Fruit fly (Drosophila melanogaster): Measurements from ENCODE around the gene Ir7d.

Ir7d gene

DNA sequence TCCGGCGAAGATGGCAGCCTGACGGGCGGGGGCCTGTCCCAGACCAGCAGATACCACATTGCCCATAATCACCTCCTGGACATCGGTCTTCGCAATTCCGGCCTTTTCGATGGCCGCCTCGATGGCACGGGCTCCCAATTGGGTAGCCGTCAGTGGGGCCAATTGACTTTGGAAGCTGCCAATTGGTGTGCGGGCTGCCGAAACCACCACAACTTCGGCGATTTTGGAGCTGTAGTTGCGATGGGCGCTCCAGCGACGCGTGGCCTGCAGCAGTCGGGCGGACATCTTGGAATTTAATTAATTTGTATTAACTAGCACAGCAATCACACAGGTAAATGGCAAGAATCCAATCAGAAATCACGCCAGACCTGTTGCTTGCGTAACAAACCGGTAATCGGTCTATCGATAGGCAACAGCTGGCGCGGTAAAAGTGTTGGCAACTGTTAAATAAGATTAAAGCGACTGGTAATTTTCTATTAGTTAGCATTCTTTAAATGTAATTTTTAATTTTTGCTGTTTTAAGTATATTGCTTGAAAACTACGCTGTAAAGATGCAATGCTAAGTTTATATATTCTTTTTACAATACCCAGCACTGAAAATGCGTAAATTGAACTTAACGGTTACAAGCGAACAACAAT is 9.9 kb upstream of the Ir7d start, which contains the start of gene Acat1 (continued):
- TF ChIP-seq sc (optimal IDR thresholded peaks at IDR 0.05) (no peak), sc (GFP tag; optimal IDR thresholded peaks at IDR 0.05) (no peak), wor (GFP tag; IDR thresholded peaks at IDR 0.05) (no peak), nerfin-1 (tag; optimal IDR thresholded peaks at IDR 0.05) (no peak), CG17186 (GFP tag; optimal IDR thresholded peaks at IDR 0.05) (peak; percentile 22), CG8359 (GFP tag; optimal IDR thresholded peaks at IDR 0.05; ENCODE audit: borderline replicate concordance) (no peak), CG12219 (GFP tag; optimal IDR thresholded peaks at IDR 0.05) (no peak), Xrp1 (GFP tag; IDR thresholded peaks at IDR 0.05) (peak; percentile 83), CG18476 (GFP tag; optimal IDR thresholded peaks at IDR 0.05) (peak; percentile 64), da (GFP tag; optimal IDR thresholded peaks at IDR 0.05) (no peak), pan (optimal IDR thresholded peaks at IDR 0.05) (no peak), pan (GFP tag; optimal IDR thresholded peaks at IDR 0.05 in 1 of 2, IDR thresholded peaks at IDR 0.05 in 1 of 2) (peak in 1 of 2 experiments; percentile 61), Scr (GFP tag; IDR thresholded peaks at IDR 0.05; ENCODE audit: partially characterized antibody) (peak; percentile 51), sisA (GFP tag; IDR thresholded peaks at IDR 0.05) (peak; percentile 51), Max (GFP tag; optimal IDR thresholded peaks at IDR 0.05) (peak; percentile 54), Ptx1 (GFP tag; IDR thresholded peaks at IDR 0.05) (peak; percentile 72), NFAT (GFP tag; IDR thresholded peaks at IDR 0.05) (no peak), btn (GFP tag; optimal IDR thresholded peaks at IDR 0.05) (no peak)

DNA sequence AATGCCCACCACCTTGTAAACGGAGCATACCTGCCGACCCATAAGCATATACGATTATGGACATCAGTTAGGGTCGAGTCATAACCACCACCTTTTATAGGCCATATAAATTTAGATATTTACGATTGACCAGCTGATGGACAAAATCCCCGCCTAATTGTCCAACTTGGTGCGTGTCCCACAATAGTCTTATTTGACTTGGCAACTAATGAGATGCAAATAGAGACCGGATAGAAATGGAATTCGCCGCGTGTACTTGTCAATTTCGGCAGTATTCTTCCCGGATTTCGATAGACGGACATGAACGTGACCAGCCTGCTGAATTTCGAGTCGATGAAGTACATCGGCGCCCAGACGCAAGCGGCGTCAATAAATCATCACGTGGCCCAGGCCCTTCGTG is 5.7 kb upstream of the Ir7d start, which contains the start of gene Ir7g:
Ir7g (plus strand) TSS at position 301 of the 400 bp plus-strand sequence.
- TF ChIP-seq CG10543 (GFP tag; optimal IDR thresholded peaks at IDR 0.05) (no peak), CG2199 (GFP tag; IDR thresholded peaks at IDR 0.05) (no peak)

DNA sequence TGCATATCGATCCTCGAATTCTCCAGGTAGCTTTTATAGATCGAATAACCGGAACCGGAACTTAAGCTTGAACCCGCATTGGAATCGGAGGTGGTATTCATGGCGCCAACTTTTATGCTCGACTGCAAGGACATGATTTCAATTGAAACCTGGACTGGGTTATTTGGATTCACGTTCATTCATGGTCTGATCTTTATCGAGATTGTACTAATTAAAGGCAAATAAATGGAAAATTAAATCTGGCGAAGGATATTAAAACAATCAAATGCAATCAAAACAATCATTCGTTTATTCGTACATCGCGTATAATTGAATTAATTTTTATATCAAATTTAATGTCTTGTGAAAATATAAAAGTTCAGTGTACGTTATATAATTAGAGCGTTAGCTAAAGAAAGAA is 5.3 kb upstream of the Ir7d start, which contains the start of gene Ir7f:
Ir7f (minus strand) TSS at position 101 of the 400 bp plus-strand sequence.
- TF ChIP-seq CG10321 (GFP tag; IDR thresholded peaks at IDR 0.05) (no peak), Asciz (GFP tag; optimal IDR thresholded peaks at IDR 0.05) (no peak), dan (GFP tag; IDR thresholded peaks at IDR 0.05) (no peak), CG8924 (tag; optimal IDR thresholded peaks at IDR 0.05) (no peak)

DNA sequence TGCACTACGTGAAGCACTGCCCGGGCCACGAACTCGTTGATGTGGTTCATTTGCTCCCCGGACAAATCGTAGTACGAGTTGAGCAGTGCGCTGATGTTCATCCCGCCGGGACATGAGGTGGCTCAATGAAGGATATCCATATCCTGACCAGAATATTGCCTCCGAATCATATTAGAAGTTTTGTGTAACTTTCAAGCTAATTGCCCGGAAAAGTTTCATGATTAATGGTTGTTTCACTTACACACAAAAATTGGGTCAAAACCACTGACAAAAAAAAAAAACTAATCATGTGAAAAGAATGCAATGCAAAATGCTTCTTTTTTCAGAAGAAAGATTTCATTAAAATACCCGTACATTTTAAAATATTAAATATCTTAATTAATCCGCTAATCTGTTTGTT is 2.9 kb upstream of the Ir7d start, which contains the start of gene Ir7e:
Ir7e (minus strand) TSS at position 101 of the 400 bp plus-strand sequence.
- TF ChIP-seq run (tag; optimal IDR thresholded peaks at IDR 0.05) (no peak), CG9932 (GFP tag; IDR thresholded peaks at IDR 0.05) (no peak), CG10543 (GFP tag; optimal IDR thresholded peaks at IDR 0.05) (no peak), Vsx1 (GFP tag; optimal IDR thresholded peaks at IDR 0.05) (no peak), B-H2 (GFP tag; optimal IDR thresholded peaks at IDR 0.05) (no peak), Dek (tag; optimal IDR thresholded peaks at IDR 0.05) (no peak), otp (GFP tag; IDR thresholded peaks at IDR 0.05) (no peak), CG11398 (GFP tag; optimal IDR thresholded peaks at IDR 0.05) (no peak), Fer2 (tag; optimal IDR thresholded peaks at IDR 0.05) (no peak), ATbp (GFP tag; optimal IDR thresholded peaks at IDR 0.05) (no peak), Spps (tag; optimal IDR thresholded peaks at IDR 0.05) (no peak), CG30403 (GFP tag; optimal IDR thresholded peaks at IDR 0.05) (no peak), Oli (tag; optimal IDR thresholded peaks at IDR 0.05) (no peak), CG12236 (GFP tag; optimal IDR thresholded peaks at IDR 0.05) (no peak), unc-4 (GFP tag; IDR thresholded peaks at IDR 0.05; ENCODE audit: partially characterized antibody) (no peak), CG12391 (tag; optimal IDR thresholded peaks at IDR 0.05) (no peak), CG10654 (GFP tag; optimal IDR thresholded peaks at IDR 0.05) (no peak), jumu (GFP tag; optimal IDR thresholded peaks at IDR 0.05) (no peak), row (GFP tag; IDR thresholded peaks at IDR 0.05) (no peak)
